Worm (Caenorhabditis elegans) whole organism, mixed stage, embryonic: ENCODE measurements around the gene C15H7.4.

Source experiments
- M03D4.4 ChIP-seq: sonication (generic microtip); optimal IDR thresholded peaks from 2 replicates; lab custom pipeline; 2017; ENCODE audit warnings: mild to moderate bottlenecking, missing genetic modification characterization, missing compliant biosample characterization
- bed-3 ChIP-seq: fragments of 200-800 bp; sonication (Bioruptor generic); optimal IDR thresholded peaks from 3 replicates; lab custom pipeline; 2018; ENCODE audit warnings: mild to moderate bottlenecking, missing genetic modification characterization, moderate library complexity, missing compliant biosample characterization
- hlh-1 ChIP-seq: fragments of 150-350 bp; optimal IDR thresholded peaks from 2 replicates; lab custom pipeline; 2014; ENCODE audit warnings: missing biosample characterization, missing genetic modification reagents, missing genetic modification characterization
- lin-13 ChIP-seq: fragments of 150-350 bp; optimal IDR thresholded peaks from 2 replicates; lab custom pipeline; 2014; ENCODE audit warnings: missing biosample characterization, missing genetic modification characterization
- lsy-2 ChIP-seq: fragments of 150-350 bp; optimal IDR thresholded peaks from 2 replicates; lab custom pipeline; 2014; ENCODE audit warnings: missing biosample characterization, missing genetic modification characterization
- mab-5 ChIP-seq: fragments of 150-350 bp; optimal IDR thresholded peaks from 2 replicates; lab custom pipeline; 2014; ENCODE audit warnings: missing biosample characterization, missing genetic modification characterization
- nhr-237 ChIP-seq: fragments of 150-350 bp; optimal IDR thresholded peaks from 2 replicates; lab custom pipeline; 2014; ENCODE audit warnings: missing biosample characterization, missing genetic modification characterization
- pha-4 ChIP-seq: fragments of 150-350 bp; optimal IDR thresholded peaks from 2 replicates; lab custom pipeline; 2018; ENCODE audit warnings: missing biosample characterization, missing genetic modification reagents, missing genetic modification characterization
- snpc-4 ChIP-seq: fragments of 150-350 bp; optimal IDR thresholded peaks from 2 replicates; lab custom pipeline; 2014; ENCODE audit warnings: missing biosample characterization, missing genetic modification characterization
- tbx-8 ChIP-seq: fragments of 200-800 bp; sonication (Bioruptor generic); optimal IDR thresholded peaks from 2 replicates; lab custom pipeline; 2018; ENCODE audit warnings: mild to moderate bottlenecking, missing genetic modification characterization, moderate library complexity, missing compliant biosample characterization
- unc-62 ChIP-seq: fragments of 150-350 bp; optimal IDR thresholded peaks from 2 replicates; lab custom pipeline; 2014; ENCODE audit warnings: missing biosample characterization, missing genetic modification reagents, missing genetic modification characterization
- ztf-11 ChIP-seq: fragments of 150-350 bp; optimal IDR thresholded peaks from 2 replicates; lab custom pipeline; 2014; ENCODE audit warnings: missing biosample characterization, missing genetic modification characterization

DNA sequence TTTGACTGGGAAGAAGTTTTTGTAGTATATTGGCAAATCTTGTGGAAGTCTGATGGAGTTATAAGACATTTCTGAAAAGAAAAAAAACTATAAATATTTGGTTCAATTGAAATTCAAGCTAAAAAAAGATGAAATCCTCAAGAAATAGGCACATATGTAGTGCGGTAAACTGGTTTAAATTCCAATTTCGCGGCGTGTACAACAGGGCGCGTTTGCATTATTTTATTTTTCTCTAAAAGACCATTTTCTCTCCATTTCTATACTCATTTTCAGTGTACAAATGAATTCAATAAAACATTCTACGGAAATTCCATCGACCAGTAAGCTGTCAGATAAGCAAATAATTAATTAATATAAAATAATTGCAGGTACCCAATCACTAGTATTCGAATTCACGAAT lies 41.5 kb downstream of the C15H7.4 start, which contains the start of the genes pri-1 and F58A4.6:
- TF ChIP-seq lsy-2 (tag; lab: Kevin White, UChicago) (peak; percentile 38), ztf-11 (tag; lab: Kevin White, UChicago) (no peak), tbx-8 (GFP tag; lab: Kevin White, UChicago) (no peak), pha-4 (tag; lab: Kevin White, UChicago) (no peak), unc-62 (GFP tag; lab: Kevin White, UChicago) (no peak), mab-5 (tag; lab: Kevin White, UChicago) (no peak), nhr-237 (tag; lab: Kevin White, UChicago) (peak; percentile 11), bed-3 (GFP tag; lab: Kevin White, UChicago) (no peak), hlh-1 (tag; lab: Kevin White, UChicago) (no peak), M03D4.4 (tag; lab: Kevin White, UChicago) (no peak), lin-13 (tag; lab: Kevin White, UChicago) (no peak), snpc-4 (tag; lab: Kevin White, UChicago) (no peak)
